Fruit fly (Drosophila melanogaster) whole organism, adult: ENCODE measurements around the gene SmD1.

Experiments used
- CG11617 ChIP-seq: fragments of 200-800 bp; sonication (Bioruptor generic); optimal IDR thresholded peaks from 2 replicates; lab custom pipeline; 2017; ENCODE audit warnings: mild to moderate bottlenecking, missing biosample characterization, missing genetic modification reagents, missing genetic modification characterization
- CG12768 ChIP-seq: fragments of 200-800 bp; sonication (Bioruptor generic); optimal IDR thresholded peaks from 2 replicates; lab custom pipeline; 2017; ENCODE audit warnings: missing biosample characterization, missing genetic modification characterization, mild to moderate bottlenecking, moderate library complexity, missing genetic modification reagents
- CG14711 ChIP-seq: fragments of 200-800 bp; sonication (Bioruptor generic); optimal IDR thresholded peaks from 2 replicates; lab custom pipeline; 2018; ENCODE audit warnings: missing biosample characterization, mild to moderate bottlenecking, missing genetic modification characterization, moderate library complexity
- CG1620 ChIP-seq: fragments of 200-800 bp; sonication (Bioruptor generic); optimal IDR thresholded peaks from 2 replicates; lab custom pipeline; 2016; ENCODE audit warnings: missing biosample characterization, missing genetic modification characterization
- CG5204 ChIP-seq: fragments of 200-800 bp; sonication (Bioruptor generic); optimal IDR thresholded peaks from 2 replicates; lab custom pipeline; 2016; ENCODE audit warnings: missing biosample characterization, missing genetic modification characterization
- Clk ChIP-seq: fragments of 200-800 bp; sonication (Bioruptor generic); optimal IDR thresholded peaks from 2 replicates; lab custom pipeline; 2017; ENCODE audit warnings: missing biosample characterization, missing genetic modification characterization
- Crg-1 ChIP-seq: fragments of 200-800 bp; sonication (Bioruptor generic); optimal IDR thresholded peaks from 2 replicates; lab custom pipeline; 2016; ENCODE audit warnings: missing biosample characterization, missing genetic modification characterization
- Hr96 ChIP-seq: fragments of 200-800 bp; sonication (Bioruptor generic); optimal IDR thresholded peaks from 2 replicates; lab custom pipeline; 2016; ENCODE audit warnings: missing biosample characterization, missing genetic modification characterization
- bab1 ChIP-seq: fragments of 200-800 bp; sonication (Bioruptor generic); optimal IDR thresholded peaks from 3 replicates; lab custom pipeline; 2019; ENCODE audit warnings: missing biosample characterization, mild to moderate bottlenecking, missing genetic modification characterization, moderate library complexity
- cnc ChIP-seq, 2 experiments: fragments of >200 bp; optimal IDR thresholded peaks; 2 replicates each; lab custom pipeline; 2017
- kay ChIP-seq: fragments of 200-800 bp; sonication (Bioruptor generic); peaks from one replicate; lab custom pipeline; 2016; ENCODE audit warnings: missing biosample characterization, missing genetic modification characterization, borderline replicate concordance
- ovo ChIP-seq: fragments of 200-800 bp; sonication (Bioruptor generic); optimal IDR thresholded peaks from 2 replicates; lab custom pipeline; 2016; ENCODE audit warnings: missing biosample characterization, missing genetic modification characterization
- tj ChIP-seq: fragments of 200-800 bp; sonication (Bioruptor generic); optimal IDR thresholded peaks from 3 replicates; lab custom pipeline; 2017; ENCODE audit warnings: missing biosample characterization, mild to moderate bottlenecking, missing genetic modification characterization, moderate library complexity

- TF ChIP-seq Clk (GFP tag; lab: Kevin White, UChicago) (no peak), kay (GFP tag; lab: Kevin White, UChicago) (no peak), ovo (GFP tag; lab: Kevin White, UChicago) (no peak), bab1 (GFP tag; lab: Kevin White, UChicago) (no peak), CG11617 (GFP tag; lab: Kevin White, UChicago) (no peak), Hr96 (GFP tag; lab: Kevin White, UChicago) (no peak), Crg-1 (GFP tag; lab: Kevin White, UChicago) (no peak), CG12768 (GFP tag; lab: Kevin White, UChicago) (no peak), tj (GFP tag; lab: Kevin White, UChicago) (no peak), CG14711 (tag; lab: Kevin White, UChicago) (no peak), CG5204 (no peak), CG1620 (GFP tag; lab: Kevin White, UChicago) (no peak), cnc (optimal IDR thresholded peaks at IDR 0.05; lab: Kevin White, UChicago) (no peak)
These were observed 33.1 kb downstream of the SmD1 start for dm6 chr3L:12701335-12701734.
